Fruit fly (Drosophila melanogaster) whole organism, embryonic: ENCODE measurements around the gene HSPBAP1.

Source experiments
- Bgb ChIP-seq: fragments of 200-800 bp; sonication (Bioruptor generic); IDR thresholded peaks from 2 replicates; pipeline ENCODE4 v1.3.6; 2022; ENCODE audit warnings: missing biosample characterization, missing genetic modification characterization; ENCODE audit not compliant: partially characterized antibody
- CG13624 ChIP-seq: fragments of 200-800 bp; sonication (Bioruptor generic); optimal IDR thresholded peaks from 2 replicates; lab custom pipeline; 2016; ENCODE audit warnings: missing biosample characterization, missing genetic modification characterization
- CG14860 ChIP-seq: fragments of 200-800 bp; sonication (Bioruptor generic); IDR thresholded peaks from 3 replicates; pipeline ENCODE4 v1.3.6; 2022; ENCODE audit warnings: missing biosample characterization, missing genetic modification characterization; ENCODE audit not compliant: partially characterized antibody
- CG14965 ChIP-seq: fragments of 200-800 bp; sonication (Bioruptor generic); optimal IDR thresholded peaks from 2 replicates; lab custom pipeline; 2016; ENCODE audit warnings: missing biosample characterization, missing genetic modification characterization, borderline replicate concordance
- CG15696 ChIP-seq: fragments of 200-800 bp; sonication (Bioruptor generic); optimal IDR thresholded peaks from 2 replicates; lab custom pipeline; 2019; ENCODE audit warnings: missing biosample characterization, mild to moderate bottlenecking, missing genetic modification characterization, moderate library complexity
- CG17359 ChIP-seq: fragments of 200-800 bp; sonication (Bioruptor generic); optimal IDR thresholded peaks from 3 replicates; lab custom pipeline; 2018; ENCODE audit warnings: missing biosample characterization, mild to moderate bottlenecking, missing genetic modification characterization, moderate library complexity
- CG2120 ChIP-seq: fragments of 200-800 bp; sonication (Bioruptor generic); optimal IDR thresholded peaks from 3 replicates; lab custom pipeline; 2016; ENCODE audit warnings: missing biosample characterization, missing genetic modification characterization
- CG31388 ChIP-seq: fragments of 200-800 bp; sonication (Bioruptor generic); optimal IDR thresholded peaks from 2 replicates; lab custom pipeline; 2016; ENCODE audit warnings: missing biosample characterization, missing genetic modification characterization
- CG32767 ChIP-seq: fragments of 200-800 bp; sonication (Bioruptor generic); IDR thresholded peaks from 2 replicates; pipeline ENCODE4 v1.3.6; 2022; ENCODE audit warnings: missing biosample characterization, missing genetic modification characterization
- CG33213 ChIP-seq: fragments of 200-800 bp; sonication (Bioruptor generic); optimal IDR thresholded peaks from 3 replicates; lab custom pipeline; 2016; ENCODE audit warnings: missing biosample characterization, missing genetic modification characterization
- CG3847 ChIP-seq: fragments of 200-800 bp; sonication (Bioruptor generic); IDR thresholded peaks from 2 replicates; pipeline ENCODE4 v1.3.6; 2022; ENCODE audit warnings: missing biosample characterization, missing genetic modification characterization
- CG42726 ChIP-seq: fragments of 200-800 bp; sonication (Bioruptor generic); IDR thresholded peaks from 2 replicates; pipeline ENCODE4 v1.3.6; 2022; ENCODE audit warnings: missing biosample characterization, missing genetic modification characterization; ENCODE audit not compliant: partially characterized antibody
- CG4424 ChIP-seq: fragments of 200-800 bp; sonication (Bioruptor generic); optimal IDR thresholded peaks from 3 replicates; lab custom pipeline; 2016; ENCODE audit warnings: missing biosample characterization, missing genetic modification characterization
- CG6791 ChIP-seq: fragments of 200-800 bp; sonication (Bioruptor generic); IDR thresholded peaks from 3 replicates; pipeline ENCODE4 v1.3.6; 2022; ENCODE audit warnings: missing biosample characterization, missing genetic modification characterization; ENCODE audit not compliant: partially characterized antibody
- CG8290 ChIP-seq, 3 experiments: fragments of 200-800 bp; sonication (Bioruptor generic); optimal IDR thresholded peaks; 2 replicates each; lab custom pipeline; 2016 to 2019; ENCODE audit warnings: missing biosample characterization in 3 of 3, missing genetic modification characterization in 3 of 3, mild to moderate bottlenecking in 2 of 3, moderate library complexity in 1 of 3
- CG8388 ChIP-seq: fragments of 200-800 bp; sonication (Bioruptor generic); optimal IDR thresholded peaks from 2 replicates; lab custom pipeline; 2019; ENCODE audit warnings: missing biosample characterization, mild to moderate bottlenecking, missing genetic modification characterization, moderate library complexity
- D19A ChIP-seq: fragments of 200-800 bp; optimal IDR thresholded peaks from 3 replicates; lab custom pipeline; 2019; ENCODE audit warnings: missing biosample characterization, mild to moderate bottlenecking, missing genetic modification characterization, moderate library complexity
- Hmr ChIP-seq: fragments of 200-800 bp; sonication (Bioruptor generic); optimal IDR thresholded peaks from 3 replicates; lab custom pipeline; 2017; ENCODE audit warnings: mild to moderate bottlenecking, missing biosample characterization, missing genetic modification reagents, missing genetic modification characterization
- Hr78 ChIP-seq, 2 experiments: fragments of 200-800 bp in 1 of 2; fragments of >200 bp in 1 of 2; sonication (Bioruptor generic) in 1 of 2; optimal IDR thresholded peaks; 2 replicates each; lab custom pipeline; 2017 to 2019; ENCODE audit warnings: missing biosample characterization in 2 of 2, missing genetic modification characterization in 2 of 2, mild to moderate bottlenecking in 1 of 2, moderate library complexity in 1 of 2
- NFAT ChIP-seq: fragments of 200-800 bp; sonication (Bioruptor generic); IDR thresholded peaks from 2 replicates; pipeline ENCODE4 v1.3.6; 2022; ENCODE audit warnings: missing biosample characterization, missing genetic modification characterization
- Neu2 ChIP-seq: fragments of 200-800 bp; sonication (Bioruptor generic); optimal IDR thresholded peaks from 3 replicates; lab custom pipeline; 2016; ENCODE audit warnings: missing biosample characterization, missing genetic modification characterization, borderline replicate concordance
- NfI ChIP-seq: fragments of 200-800 bp; sonication (Bioruptor generic); optimal IDR thresholded peaks from 3 replicates; lab custom pipeline; 2018; ENCODE audit warnings: missing biosample characterization, mild to moderate bottlenecking, missing genetic modification characterization, moderate library complexity
- Oaz ChIP-seq: fragments of 200-800 bp; sonication (Bioruptor generic); IDR thresholded peaks from 2 replicates; pipeline ENCODE4 v1.3.6; 2022; ENCODE audit warnings: missing biosample characterization, missing genetic modification characterization
- PHDP ChIP-seq: fragments of 200-800 bp; sonication (Bioruptor generic); optimal IDR thresholded peaks from 3 replicates; lab custom pipeline; 2018; ENCODE audit warnings: missing biosample characterization, mild to moderate bottlenecking, missing genetic modification characterization, moderate library complexity
- Six4 ChIP-seq: fragments of 200-800 bp; sonication (Bioruptor generic); optimal IDR thresholded peaks from 2 replicates; lab custom pipeline; 2016; ENCODE audit warnings: missing biosample characterization, missing genetic modification characterization
- Sox100B ChIP-seq: fragments of 200-800 bp; sonication (Bioruptor generic); optimal IDR thresholded peaks from 3 replicates; lab custom pipeline; 2018; ENCODE audit warnings: missing biosample characterization, mild to moderate bottlenecking, missing genetic modification characterization
- TFAM ChIP-seq: fragments of 200-800 bp; sonication (Bioruptor generic); optimal IDR thresholded peaks from 2 replicates; lab custom pipeline; 2017; ENCODE audit warnings: missing biosample characterization, missing genetic modification characterization, inconsistent platforms
- caup ChIP-seq: fragments of 200-800 bp; sonication (Bioruptor generic); optimal IDR thresholded peaks from 3 replicates; lab custom pipeline; 2017; ENCODE audit warnings: missing biosample characterization, mild to moderate bottlenecking, missing genetic modification characterization, moderate library complexity; ENCODE audit not compliant: severe bottlenecking
- chm ChIP-seq: fragments of 200-800 bp; sonication (Bioruptor generic); IDR thresholded peaks from 2 replicates; pipeline ENCODE4 v1.3.6; 2022; ENCODE audit warnings: missing biosample characterization, missing genetic modification characterization
- danr ChIP-seq: fragments of 200-800 bp; sonication (Bioruptor generic); IDR thresholded peaks from 2 replicates; pipeline ENCODE4 v1.3.6; 2022; ENCODE audit warnings: missing biosample characterization, missing genetic modification characterization
- ewg ChIP-seq: fragments of 200-800 bp; sonication (Bioruptor generic); optimal IDR thresholded peaks from 3 replicates; lab custom pipeline; 2017; ENCODE audit warnings: mild to moderate bottlenecking, missing biosample characterization, missing genetic modification reagents, missing genetic modification characterization
- fd3F ChIP-seq: fragments of 200-800 bp; sonication (Bioruptor generic); optimal IDR thresholded peaks from 2 replicates; lab custom pipeline; 2018; ENCODE audit warnings: missing biosample characterization, mild to moderate bottlenecking, missing genetic modification characterization, moderate library complexity
- fd96Cb ChIP-seq: fragments of 200-800 bp; sonication (Bioruptor generic); optimal IDR thresholded peaks from 2 replicates; lab custom pipeline; 2018; ENCODE audit warnings: missing biosample characterization, mild to moderate bottlenecking, missing genetic modification characterization, moderate library complexity
- ftz-f1 ChIP-seq: fragments of 200-800 bp; sonication (Bioruptor generic); optimal IDR thresholded peaks from 2 replicates; lab custom pipeline; 2016; ENCODE audit warnings: missing biosample characterization, missing genetic modification characterization
- gem ChIP-seq: fragments of 200-800 bp; sonication (Bioruptor generic); optimal IDR thresholded peaks from 2 replicates; lab custom pipeline; 2019; ENCODE audit warnings: missing biosample characterization, mild to moderate bottlenecking, missing genetic modification characterization, moderate library complexity
- grau ChIP-seq: fragments of 200-800 bp; optimal IDR thresholded peaks from 3 replicates; lab custom pipeline; 2019; ENCODE audit warnings: missing biosample characterization, mild to moderate bottlenecking, missing genetic modification characterization, moderate library complexity
- ken ChIP-seq: fragments of 200-800 bp; sonication (Bioruptor generic); IDR thresholded peaks from 3 replicates; pipeline ENCODE4 v1.3.6; 2022; ENCODE audit warnings: missing biosample characterization, missing genetic modification characterization
- mld ChIP-seq: fragments of 200-800 bp; sonication (Bioruptor generic); IDR thresholded peaks from 3 replicates; pipeline ENCODE4 v1.3.6; 2022; ENCODE audit warnings: missing biosample characterization, missing genetic modification characterization; ENCODE audit not compliant: partially characterized antibody
- nerfin-1 ChIP-seq: fragments of 200-800 bp; sonication (Bioruptor generic); optimal IDR thresholded peaks from 3 replicates; lab custom pipeline; 2019; ENCODE audit warnings: missing biosample characterization, mild to moderate bottlenecking, missing genetic modification characterization, moderate library complexity
- nmo ChIP-seq: fragments of 200-800 bp; sonication (Bioruptor generic); optimal IDR thresholded peaks from 2 replicates; lab custom pipeline; 2018; ENCODE audit warnings: missing biosample characterization, mild to moderate bottlenecking, missing genetic modification characterization, moderate library complexity
- onecut ChIP-seq: fragments of 200-800 bp; sonication (Bioruptor generic); IDR thresholded peaks from 2 replicates; pipeline ENCODE4 v1.3.6; 2022; ENCODE audit warnings: missing biosample characterization, missing genetic modification characterization
- pfk ChIP-seq: fragments of 200-800 bp; sonication (Bioruptor generic); optimal IDR thresholded peaks from 2 replicates; lab custom pipeline; 2018; ENCODE audit warnings: missing biosample characterization, mild to moderate bottlenecking, missing genetic modification characterization, moderate library complexity
- row ChIP-seq: fragments of 200-800 bp; sonication (Bioruptor generic); IDR thresholded peaks from 3 replicates; pipeline ENCODE4 v1.3.6; 2022; ENCODE audit warnings: missing biosample characterization, missing genetic modification characterization
- scrt ChIP-seq: fragments of 200-800 bp; sonication (Bioruptor generic); optimal IDR thresholded peaks from 2 replicates; lab custom pipeline; 2018; ENCODE audit warnings: missing biosample characterization, mild to moderate bottlenecking, missing genetic modification characterization, moderate library complexity
- slbo ChIP-seq: fragments of 200-800 bp; sonication (Bioruptor generic); IDR thresholded peaks from 2 replicates; pipeline ENCODE4 v1.3.6; 2022; ENCODE audit warnings: missing biosample characterization, missing genetic modification characterization
- sna ChIP-seq: fragments of 200-800 bp; sonication (Bioruptor generic); IDR thresholded peaks from 2 replicates; pipeline ENCODE4 v1.3.6; 2022; ENCODE audit warnings: missing biosample characterization, missing genetic modification characterization; ENCODE audit not compliant: partially characterized antibody
- ttk ChIP-seq: fragments of 200-800 bp; sonication (Bioruptor generic); IDR thresholded peaks from 2 replicates; pipeline ENCODE4 v2.1.2; 2022; ENCODE audit warnings: missing biosample characterization, missing genetic modification characterization
- unc-4 ChIP-seq: fragments of 200-800 bp; sonication (Bioruptor generic); IDR thresholded peaks from 2 replicates; pipeline ENCODE4 v1.3.6; 2022; ENCODE audit warnings: missing biosample characterization, missing genetic modification characterization; ENCODE audit not compliant: partially characterized antibody

The HSPBAP1 gene

DNA sequence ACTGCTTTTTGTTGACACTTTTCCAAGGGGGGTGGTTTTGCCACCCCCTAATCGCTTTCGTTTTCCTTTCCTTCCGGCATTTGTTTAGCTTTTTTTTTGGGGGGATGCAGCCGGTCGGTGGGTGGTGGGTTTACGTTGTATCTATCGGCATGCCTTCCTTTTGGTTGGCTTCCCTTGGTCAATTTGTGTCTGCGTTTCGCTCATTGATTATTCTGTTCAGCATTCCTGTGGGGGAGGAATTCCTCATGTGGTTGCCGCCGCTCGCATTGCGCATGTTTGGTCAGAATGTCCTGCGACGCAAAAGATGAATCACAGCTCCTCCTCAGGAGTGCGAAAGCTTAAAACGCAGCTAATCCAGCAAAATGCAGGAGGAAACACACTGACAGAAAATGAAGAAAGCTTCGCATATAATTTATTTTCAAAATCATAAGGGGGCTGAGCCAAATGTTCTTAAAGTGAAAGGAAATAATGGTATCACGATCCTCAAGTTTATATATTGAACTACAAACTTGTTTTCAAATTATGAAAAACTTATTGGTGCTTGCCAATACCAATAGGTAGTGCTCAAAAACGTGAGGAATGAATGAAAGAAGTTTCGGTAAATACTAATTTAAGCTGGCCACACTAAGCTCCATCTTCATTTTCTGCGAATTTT, 42.8 kb upstream of the HSPBAP1 start, which contains the start of gene RpS10a (continued):
- peak; percentile 10 for TF ChIP-seq Hmr (GFP tag; lab: Kevin White, UChicago)
- peak; percentile 43; the same call in 1 of the 2 replicates for TF ChIP-seq CG42726 (GFP tag; lab: Robert Waterston, UW)
- TF ChIP-seq CG8290 (GFP tag; optimal IDR thresholded peaks at IDR 0.05; lab: Kevin White, UChicago) = no peak
- TF ChIP-seq CG8290 (tag; optimal IDR thresholded peaks at IDR 0.05; lab: Kevin White, UChicago) = no peak
- TF ChIP-seq caup (GFP tag; lab: Kevin White, UChicago) = no peak
- peak; percentile 18 for TF ChIP-seq scrt (GFP tag; lab: Kevin White, UChicago)
- TF ChIP-seq Bgb (GFP tag; lab: Robert Waterston, UW) = peak; percentile 22; the same call in 1 of the 2 replicates
- TF ChIP-seq CG14965 (GFP tag; lab: Kevin White, UChicago) = no peak
- TF ChIP-seq ewg (GFP tag; lab: Kevin White, UChicago) = peak; percentile 58
- TF ChIP-seq CG8388 (GFP tag; lab: Kevin White, UChicago) = no peak
- TF ChIP-seq chm (GFP tag; lab: Robert Waterston, UW) = no peak
- TF ChIP-seq grau = peak; percentile 12
- no peak for TF ChIP-seq ftz-f1
- TF ChIP-seq CG32767 (GFP tag; lab: Robert Waterston, UW) = no peak
- no peak for TF ChIP-seq CG15696
- peak; percentile 27 for TF ChIP-seq CG2120 (GFP tag; lab: Kevin White, UChicago)
- TF ChIP-seq nmo (GFP tag; lab: Kevin White, UChicago) = peak; percentile 8
- no peak for TF ChIP-seq TFAM
- TF ChIP-seq CG6791 = peak; percentile 81; the same call in 2 of the 3 replicates
- TF ChIP-seq onecut (GFP tag; lab: Robert Waterston, UW) = peak; percentile 91
- no peak for TF ChIP-seq Neu2
- TF ChIP-seq CG13624 = peak; percentile 47
- TF ChIP-seq CG14860 (GFP tag; lab: Robert Waterston, UW) = 0 out of 3 replicates have a peak, but pooled peaks have one; percentile 27
- TF ChIP-seq mld (GFP tag; lab: Robert Waterston, UW) = peak; percentile 47; the same call in 1 of the 3 replicates
- no peak for TF ChIP-seq PHDP (tag; lab: Kevin White, UChicago)
- TF ChIP-seq, all 482 proteins: peak for 29

DNA sequence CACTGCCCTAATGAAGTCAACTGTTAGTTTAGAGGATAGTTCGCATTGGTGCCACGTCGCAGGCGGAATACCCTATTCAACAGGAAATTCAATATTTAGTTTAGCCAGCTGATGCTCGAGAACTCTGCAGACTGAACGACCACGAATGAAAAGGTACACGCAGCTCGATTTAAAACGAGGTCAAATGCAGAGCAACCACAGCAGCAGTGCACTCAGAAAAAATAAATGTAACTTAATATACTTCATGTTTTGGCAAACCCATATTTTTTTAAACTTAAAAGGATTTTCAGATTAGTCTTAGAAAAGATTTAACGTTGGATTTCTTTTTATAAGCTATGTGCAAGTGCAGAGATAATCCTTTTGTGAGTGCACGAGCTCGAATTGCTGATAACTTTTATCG, 39.9 kb upstream of the HSPBAP1 start:
- TF ChIP-seq CG17359 (tag; lab: Kevin White, UChicago) (peak; percentile 30), fd3F (no peak), fd96Cb (tag; lab: Kevin White, UChicago) (peak; percentile 32), ttk (GFP tag; lab: Robert Waterston, UW) (no peak), gem (tag; lab: Kevin White, UChicago) (peak; percentile 17), nerfin-1 (no peak), slbo (GFP tag; lab: Robert Waterston, UW) (no peak), CG8388 (GFP tag; lab: Kevin White, UChicago) (no peak), CG33213 (GFP tag; lab: Kevin White, UChicago) (no peak), sna (no peak), unc-4 (GFP tag; lab: Robert Waterston, UW) (no peak), row (GFP tag; lab: Robert Waterston, UW) (peak; percentile 53; the same call in 2 of the 3 replicates), pfk (no peak), NFAT (GFP tag; lab: Robert Waterston, UW) (no peak), CG31388 (no peak), Six4 (GFP tag; lab: Kevin White, UChicago) (no peak), ken (GFP tag; lab: Robert Waterston, UW) (no peak), CG4424 (no peak), danr (GFP tag; lab: Robert Waterston, UW) (no peak), Oaz (GFP tag; lab: Robert Waterston, UW) (no peak), NfI (no peak), CG3847 (GFP tag; lab: Robert Waterston, UW) (no peak), Sox100B (GFP tag; lab: Kevin White, UChicago) (peak; percentile 19), D19A (tag; lab: Kevin White, UChicago) (peak; percentile 81), Hr78 (GFP tag; optimal IDR thresholded peaks at IDR 0.05; lab: Kevin White, UChicago) (no peak)
